Fruit fly (Drosophila melanogaster) whole organism, wandering third instar larva: ENCODE results near the gene CG5853.

Source experiments
- Abd-B ChIP-seq: fragments of >200 bp; optimal IDR thresholded peaks from 2 replicates; lab custom pipeline; 2017; ENCODE audit warnings: missing biosample characterization, missing genetic modification characterization
- CG32264 ChIP-seq: fragments of 200-800 bp; sonication (Bioruptor generic); optimal IDR thresholded peaks from 2 replicates; lab custom pipeline; 2016; ENCODE audit warnings: missing biosample characterization, missing genetic modification characterization
- CG9705 ChIP-seq: fragments of 200-800 bp; sonication (Bioruptor generic); optimal IDR thresholded peaks from 2 replicates; lab custom pipeline; 2018; ENCODE audit warnings: missing biosample characterization, mild to moderate bottlenecking, missing genetic modification characterization
- CrebA ChIP-seq: fragments of 200-800 bp; sonication (Bioruptor generic); optimal IDR thresholded peaks from 2 replicates; lab custom pipeline; 2016; ENCODE audit warnings: missing biosample characterization, mild to moderate bottlenecking, missing genetic modification characterization, borderline replicate concordance
- Dfd ChIP-seq: fragments of >200 bp; optimal IDR thresholded peaks from 2 replicates; lab custom pipeline; 2017; ENCODE audit warnings: missing biosample characterization, missing genetic modification characterization
- Dif ChIP-seq: fragments of 200-275, 200-300 bp; sonication (Bioruptor generic); optimal IDR thresholded peaks from 2 replicates; lab custom pipeline; 2018; ENCODE audit warnings: missing biosample characterization, missing genetic modification characterization; ENCODE audit not compliant: partially characterized antibody
- GATAd ChIP-seq: sonication (Bioruptor generic); optimal IDR thresholded peaks from 2 replicates; lab custom pipeline; 2016; ENCODE audit warnings: missing biosample characterization, missing genetic modification characterization
- HLH106 ChIP-seq: fragments of 200-800 bp; optimal IDR thresholded peaks from 3 replicates; lab custom pipeline; 2019; ENCODE audit warnings: missing biosample characterization, mild to moderate bottlenecking, missing genetic modification characterization, moderate library complexity
- Hnf4 ChIP-seq: fragments of 200-800 bp; sonication (Bioruptor generic); optimal IDR thresholded peaks from 2 replicates; lab custom pipeline; 2016; ENCODE audit warnings: missing biosample characterization, mild to moderate bottlenecking, missing genetic modification characterization
- Hr78 ChIP-seq: fragments of >200 bp; optimal IDR thresholded peaks from 2 replicates; lab custom pipeline; 2017; ENCODE audit warnings: missing biosample characterization, missing genetic modification characterization
- Hr83 ChIP-seq: fragments of 200-300 bp; sonication (Bioruptor generic); optimal IDR thresholded peaks from 2 replicates; lab custom pipeline; 2016; ENCODE audit warnings: missing biosample characterization, mild to moderate bottlenecking, missing genetic modification characterization, moderate library complexity; ENCODE audit not compliant: poor library complexity, severe bottlenecking
- Jra ChIP-seq: sonication (Bioruptor generic); optimal IDR thresholded peaks from 2 replicates; lab custom pipeline; 2016; ENCODE audit warnings: missing biosample characterization, missing genetic modification characterization
- Mio ChIP-seq: sonication (Bioruptor generic); optimal IDR thresholded peaks from 2 replicates; lab custom pipeline; 2016; ENCODE audit warnings: missing biosample characterization, missing genetic modification characterization
- Myc ChIP-seq: fragments of >200 bp; optimal IDR thresholded peaks from 2 replicates; lab custom pipeline; 2017
- N ChIP-seq: fragments of >200 bp; optimal IDR thresholded peaks from 2 replicates; lab custom pipeline; 2018; ENCODE audit warnings: missing biosample characterization, missing external identifiers, missing genetic modification characterization
- OdsH ChIP-seq: fragments of 200-800 bp; sonication (Bioruptor generic); optimal IDR thresholded peaks from 2 replicates; lab custom pipeline; 2016; ENCODE audit warnings: missing biosample characterization, mild to moderate bottlenecking, missing genetic modification characterization
- Rel ChIP-seq, 2 experiments: fragments of 200-800 bp; sonication (Bioruptor generic) in 1 of 2; optimal IDR thresholded peaks; 2 replicates in 1 of 2; 3 replicates in 1 of 2; lab custom pipeline; 2016 to 2019; ENCODE audit warnings: mild to moderate bottlenecking in 2 of 2, missing biosample characterization in 2 of 2, missing genetic modification characterization in 2 of 2, moderate library complexity in 1 of 2
- Sp1 ChIP-seq: fragments of 200-800 bp; sonication (Bioruptor generic); optimal IDR thresholded peaks from 3 replicates; lab custom pipeline; 2019; ENCODE audit warnings: missing biosample characterization, mild to moderate bottlenecking, missing genetic modification characterization, moderate library complexity
- Vsx2 ChIP-seq: fragments of 200-300, 225-300 bp; sonication (Bioruptor generic); optimal IDR thresholded peaks from 2 replicates; lab custom pipeline; 2018; ENCODE audit warnings: missing biosample characterization, missing genetic modification characterization; ENCODE audit not compliant: partially characterized antibody
- br ChIP-seq: fragments of 200-800 bp; sonication (Bioruptor generic); optimal IDR thresholded peaks from 2 replicates; lab custom pipeline; 2016; ENCODE audit warnings: missing biosample characterization, missing genetic modification characterization
- brk ChIP-seq: fragments of 200-800 bp; sonication (Bioruptor generic); optimal IDR thresholded peaks from 2 replicates; lab custom pipeline; 2016; ENCODE audit warnings: missing biosample characterization, mild to moderate bottlenecking, missing genetic modification characterization
- dl ChIP-seq, 2 experiments: fragments of 175-275, 200-275 bp in 1 of 2; fragments of 200-275 bp in 1 of 2; sonication (Bioruptor generic); optimal IDR thresholded peaks; lab custom pipeline; 2018; ENCODE audit warnings: mild to moderate bottlenecking in 2 of 2, missing biosample characterization in 2 of 2, missing genetic modification characterization in 2 of 2, moderate library complexity in 2 of 2; ENCODE audit not compliant: partially characterized antibody in 2 of 2, insufficient read depth in 1 of 2
- dmrt93B ChIP-seq: fragments of 200-800 bp; sonication (Bioruptor generic); optimal IDR thresholded peaks from 2 replicates; lab custom pipeline; 2018; ENCODE audit warnings: missing biosample characterization, mild to moderate bottlenecking, missing genetic modification characterization
- dsf ChIP-seq: sonication (Bioruptor generic); optimal IDR thresholded peaks from 2 replicates; lab custom pipeline; 2016; ENCODE audit warnings: missing biosample characterization, missing genetic modification characterization, borderline replicate concordance
- ey ChIP-seq: fragments of 200-800 bp; sonication (Bioruptor generic); optimal IDR thresholded peaks from 2 replicates; lab custom pipeline; 2016; ENCODE audit warnings: missing biosample characterization, missing genetic modification characterization
- foxo ChIP-seq, 2 experiments: fragments of 200-800 bp; sonication (Bioruptor generic); optimal IDR thresholded peaks; 2 replicates in 1 of 2; 3 replicates in 1 of 2; lab custom pipeline; 2016 to 2017; ENCODE audit warnings: missing biosample characterization in 2 of 2, missing genetic modification characterization in 2 of 2
- fru ChIP-seq: fragments of 200-800 bp; sonication (Bioruptor generic); optimal IDR thresholded peaks from 3 replicates; lab custom pipeline; 2016; ENCODE audit warnings: missing biosample characterization, mild to moderate bottlenecking, missing genetic modification characterization
- h ChIP-seq: fragments of 200-800 bp; sonication (Bioruptor generic); optimal IDR thresholded peaks from 3 replicates; lab custom pipeline; 2016; ENCODE audit warnings: missing biosample characterization, mild to moderate bottlenecking, missing genetic modification characterization
- jim ChIP-seq: fragments of 175-275, 200-325 bp; sonication (Bioruptor generic); optimal IDR thresholded peaks from 2 replicates; lab custom pipeline; 2016; ENCODE audit warnings: missing biosample characterization, mild to moderate bottlenecking, missing genetic modification characterization
- lola ChIP-seq: fragments of >200 bp; optimal IDR thresholded peaks from 2 replicates; lab custom pipeline; 2017; ENCODE audit warnings: missing biosample characterization, missing genetic modification characterization
- pan ChIP-seq: fragments of >200 bp; optimal IDR thresholded peaks from 2 replicates; lab custom pipeline; 2017
- psq ChIP-seq: fragments of 200-800 bp; sonication (Bioruptor generic); optimal IDR thresholded peaks from 3 replicates; lab custom pipeline; 2017; ENCODE audit warnings: missing biosample characterization, mild to moderate bottlenecking, missing genetic modification characterization, moderate library complexity
- rgr ChIP-seq: fragments of 200-800 bp; sonication (Bioruptor generic); optimal IDR thresholded peaks from 3 replicates; lab custom pipeline; 2016; ENCODE audit warnings: missing biosample characterization, mild to moderate bottlenecking, missing genetic modification characterization
- sage ChIP-seq: fragments of 200-800 bp; sonication (Bioruptor generic); optimal IDR thresholded peaks from 2 replicates; lab custom pipeline; 2016; ENCODE audit warnings: missing biosample characterization, mild to moderate bottlenecking, missing genetic modification characterization
- sv ChIP-seq: fragments of 200-800 bp; sonication (Bioruptor generic); optimal IDR thresholded peaks from 3 replicates; lab custom pipeline; 2016; ENCODE audit warnings: missing biosample characterization, missing genetic modification characterization
- tai ChIP-seq: sonication (Bioruptor generic); optimal IDR thresholded peaks from 2 replicates; lab custom pipeline; 2016; ENCODE audit warnings: missing biosample characterization, missing genetic modification characterization
- usp ChIP-seq: fragments of >200 bp; optimal IDR thresholded peaks from 2 replicates; lab custom pipeline; 2017; ENCODE audit warnings: missing biosample characterization, missing genetic modification characterization
- woc ChIP-seq: sonication (Bioruptor generic); optimal IDR thresholded peaks from 2 replicates; lab custom pipeline; 2016; ENCODE audit warnings: missing biosample characterization, mild to moderate bottlenecking, missing genetic modification characterization

The CG5853 gene

dm6 chr2L:9918020-9918959 is 29.2 kb downstream of the CG5853 start, which contains the start of the genes CG5885 and CG4598 (continued):
- peak; percentile 97 for TF ChIP-seq CrebA (GFP tag; lab: Kevin White, UChicago)
- no peak for TF ChIP-seq Mio (GFP tag; lab: Kevin White, UChicago)
- TF ChIP-seq dsf (GFP tag; lab: Kevin White, UChicago), result peak; percentile 28
- TF ChIP-seq OdsH (GFP tag; lab: Kevin White, UChicago), result peak; percentile 75
- TF ChIP-seq Vsx2, result no peak
- TF ChIP-seq tai (GFP tag; lab: Kevin White, UChicago), result no peak
- peak; percentile 68 for TF ChIP-seq HLH106 (tag; lab: Kevin White, UChicago)

dm6 chr2L:9915011-9915850 is 32.2 kb downstream of the CG5853 start, which contains the start of gene yip2:
yip2 (plus strand) TSS chr2L:9915253.
- no peak for TF ChIP-seq dmrt93B
- no peak for TF ChIP-seq Mio (GFP tag; lab: Kevin White, UChicago)
- TF ChIP-seq CG9705 (GFP tag; lab: Kevin White, UChicago), result peak; percentile 48
- TF ChIP-seq CG32264 (GFP tag; lab: Kevin White, UChicago), result no peak
- TF ChIP-seq Jra (GFP tag; lab: Kevin White, UChicago), result peak; percentile 85
- TF ChIP-seq Vsx2, result no peak
- TF ChIP-seq foxo (GFP tag; optimal IDR thresholded peaks at IDR 0.05; lab: Kevin White, UChicago), result peak; percentile 17 to 59
- TF ChIP-seq Myc (lab: Kevin White, UChicago), result no peak
- TF ChIP-seq Dfd (GFP tag; lab: Kevin White, UChicago), result no peak
- TF ChIP-seq GATAd (GFP tag; lab: Kevin White, UChicago), result no peak
- peak; percentile 42 for TF ChIP-seq ey (GFP tag; lab: Kevin White, UChicago)
- TF ChIP-seq dl (GFP tag; optimal IDR thresholded peaks at IDR 0.05; lab: Kevin White, UChicago; ENCODE audit: insufficient read depth in 1 of 2, partially characterized antibody in 2 of 2), result no peak
- peak; percentile 100 for TF ChIP-seq Hnf4 (GFP tag; lab: Kevin White, UChicago)
- no peak for TF ChIP-seq brk (GFP tag; lab: Kevin White, UChicago)
- no peak for TF ChIP-seq pan (lab: Kevin White, UChicago)
- TF ChIP-seq Hr83, result peak; percentile 22
- peak; percentile 58 for TF ChIP-seq sage (GFP tag; lab: Kevin White, UChicago)
- TF ChIP-seq Rel (GFP tag; optimal IDR thresholded peaks at IDR 0.05; lab: Kevin White, UChicago), result peak; percentile 86
- peak; percentile 71 for TF ChIP-seq Rel (tag; optimal IDR thresholded peaks at IDR 0.05; lab: Kevin White, UChicago)
- no peak for TF ChIP-seq N (GFP tag; lab: Kevin White, UChicago)
- no peak for TF ChIP-seq Hr78
- peak; percentile 19 for TF ChIP-seq dsf (GFP tag; lab: Kevin White, UChicago)
- TF ChIP-seq psq (GFP tag; lab: Kevin White, UChicago), result peak; percentile 43
- peak; percentile 64 for TF ChIP-seq fru
- TF ChIP-seq HLH106 (tag; lab: Kevin White, UChicago), result peak; percentile 35
- TF ChIP-seq Dif (GFP tag; lab: Kevin White, UChicago), result no peak
- peak; percentile 65 for TF ChIP-seq br (GFP tag; lab: Kevin White, UChicago)
- TF ChIP-seq Abd-B (GFP tag; lab: Kevin White, UChicago), result no peak
- no peak for TF ChIP-seq jim (GFP tag; lab: Kevin White, UChicago)
- peak; percentile 61 for TF ChIP-seq woc (GFP tag; lab: Kevin White, UChicago)
- TF ChIP-seq usp (GFP tag; lab: Kevin White, UChicago), result no peak
- TF ChIP-seq lola (GFP tag; lab: Kevin White, UChicago), result no peak
- peak; percentile 82 for TF ChIP-seq Sp1 (GFP tag; lab: Kevin White, UChicago)
- peak; percentile 35 for TF ChIP-seq OdsH (GFP tag; lab: Kevin White, UChicago)
- no peak for TF ChIP-seq CrebA (GFP tag; lab: Kevin White, UChicago)
- TF ChIP-seq h (GFP tag; lab: Kevin White, UChicago), result peak; percentile 61
- no peak for TF ChIP-seq tai (GFP tag; lab: Kevin White, UChicago)
- TF ChIP-seq rgr (GFP tag; lab: Kevin White, UChicago), result peak; percentile 61
- TF ChIP-seq sv (GFP tag; lab: Kevin White, UChicago), result peak; percentile 26
